Worm (Caenorhabditis elegans): ENCODE data around the gene unc-32.

Gene unc-32

DNA sequence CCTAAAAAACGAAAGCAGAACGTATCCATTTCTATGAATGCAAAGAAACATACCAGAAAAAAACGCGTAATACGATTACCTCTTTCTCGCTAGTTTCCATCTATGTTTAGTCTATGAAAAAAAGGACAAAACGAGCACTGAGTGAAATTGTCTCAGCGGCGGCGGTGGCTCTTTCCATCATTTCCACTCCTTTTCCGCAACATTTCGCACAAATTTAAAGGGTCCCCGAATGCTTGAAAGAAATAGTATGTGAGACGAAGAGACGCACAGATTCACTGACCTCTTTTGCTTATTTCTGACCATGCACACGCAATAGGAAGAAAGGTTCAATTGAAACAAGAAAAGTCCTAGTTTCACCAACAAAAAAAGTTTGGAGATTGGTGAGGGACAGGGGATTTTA is 40.9 kb downstream of the unc-32 start:
- TF ChIP-seq ceh-39 (tag; optimal IDR thresholded peaks at IDR 0.05) (no peak), lin-32 (GFP tag; optimal IDR thresholded peaks at IDR 0.05) (no peak), blmp-1 (tag; optimal IDR thresholded peaks at IDR 0.05) (no peak), pha-4 (tag; optimal IDR thresholded peaks at IDR 0.05) (no peak), ces-1 (GFP tag; optimal IDR thresholded peaks at IDR 0.05) (no peak), sem-2 (GFP tag; optimal IDR thresholded peaks at IDR 0.05) (no peak), unc-62 (GFP tag; optimal IDR thresholded peaks at IDR 0.05) (no peak), hlh-1 (tag; optimal IDR thresholded peaks at IDR 0.05) (no peak), M03D4.4 (tag; optimal IDR thresholded peaks at IDR 0.05) (no peak), ceh-83 (GFP tag; optimal IDR thresholded peaks at IDR 0.05) (no peak), flh-1 (GFP tag; optimal IDR thresholded peaks at IDR 0.05) (no peak), tbx-8 (GFP tag; optimal IDR thresholded peaks at IDR 0.05) (no peak), unc-120 (tag; optimal IDR thresholded peaks at IDR 0.05; ENCODE audit: poor library complexity, severe bottlenecking) (no peak)

DNA sequence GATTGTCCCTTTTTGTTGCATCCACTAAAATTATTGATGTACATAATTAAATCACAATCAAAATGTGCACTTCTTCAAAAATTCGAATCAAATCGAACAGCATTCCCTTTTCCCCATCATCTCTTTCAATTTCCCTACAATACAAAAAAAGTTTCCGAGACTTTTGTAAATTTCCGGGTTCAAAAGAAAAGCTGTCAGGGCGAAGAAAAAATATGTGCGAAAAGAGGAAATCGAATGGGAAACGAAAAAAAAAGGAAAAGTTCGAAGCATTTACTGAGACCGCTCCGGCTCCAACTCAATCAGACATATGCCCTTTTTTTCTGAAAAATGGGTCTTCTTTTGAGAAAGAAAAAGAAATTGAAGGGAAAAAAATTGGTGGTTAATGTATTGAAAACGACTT is 43.7 kb downstream of the unc-32 start:
- no peak for TF ChIP-seq elt-3 (tag; optimal IDR thresholded peaks at IDR 0.05)
- TF ChIP-seq lin-13 (tag; optimal IDR thresholded peaks at IDR 0.05), result no peak
- TF ChIP-seq lsy-2 (tag; optimal IDR thresholded peaks at IDR 0.05), result no peak
- no peak for TF ChIP-seq zip-8 (tag; optimal IDR thresholded peaks at IDR 0.05)
- no peak for TF ChIP-seq sem-2 (GFP tag; optimal IDR thresholded peaks at IDR 0.05)
- TF ChIP-seq sptf-1 (tag; optimal IDR thresholded peaks at IDR 0.05), result no peak
- no peak for TF ChIP-seq mab-5 (tag; optimal IDR thresholded peaks at IDR 0.05)
- TF ChIP-seq snpc-4 (tag; optimal IDR thresholded peaks at IDR 0.05), result no peak
- no peak for TF ChIP-seq drap-1 (GFP tag; optimal IDR thresholded peaks at IDR 0.05)
- TF ChIP-seq ces-1 (GFP tag; optimal IDR thresholded peaks at IDR 0.05), result no peak
- TF ChIP-seq ceh-43 (GFP tag; optimal IDR thresholded peaks at IDR 0.05), result no peak
- no peak for TF ChIP-seq bed-3 (GFP tag; optimal IDR thresholded peaks at IDR 0.05)
- TF ChIP-seq nhr-76 (tag; optimal IDR thresholded peaks at IDR 0.05), result no peak
- no peak for TF ChIP-seq mls-2 (tag; optimal IDR thresholded peaks at IDR 0.05)
- no peak for TF ChIP-seq ztf-11 (tag; optimal IDR thresholded peaks at IDR 0.05)

DNA sequence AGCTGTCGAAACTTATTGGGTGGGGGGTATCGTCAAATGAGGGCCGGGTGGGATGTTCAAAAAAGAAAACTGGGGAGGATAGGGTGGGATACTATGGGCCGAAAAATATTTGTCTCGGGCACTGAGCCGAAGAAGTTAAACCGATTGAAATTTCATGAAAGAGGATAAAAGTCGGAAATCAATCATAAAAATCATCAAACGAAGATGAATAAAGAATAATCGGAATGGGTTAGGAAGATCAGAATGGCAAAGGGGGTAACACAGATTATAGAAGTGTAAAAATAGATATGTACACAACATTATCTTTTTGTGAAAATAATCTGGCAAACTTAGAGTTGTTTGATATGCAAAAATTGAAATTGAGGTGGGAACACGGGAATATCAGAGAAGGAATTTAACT is 50.1 kb downstream of the unc-32 start:
- TF ChIP-seq nhr-2 (tag; optimal IDR thresholded peaks at IDR 0.05) (no peak), ces-1 (GFP tag; optimal IDR thresholded peaks at IDR 0.05) (no peak), nhr-237 (tag; optimal IDR thresholded peaks at IDR 0.05) (no peak), hlh-1 (tag; optimal IDR thresholded peaks at IDR 0.05) (no peak), nhr-76 (tag; optimal IDR thresholded peaks at IDR 0.05) (no peak), sptf-1 (tag; optimal IDR thresholded peaks at IDR 0.05) (no peak), cnd-1 (tag; optimal IDR thresholded peaks at IDR 0.05) (no peak), nhr-12 (tag; optimal IDR thresholded peaks at IDR 0.05) (no peak), drap-1 (GFP tag; optimal IDR thresholded peaks at IDR 0.05) (no peak), nhr-28 (tag; optimal IDR thresholded peaks at IDR 0.05) (no peak), ztf-11 (tag; optimal IDR thresholded peaks at IDR 0.05) (no peak), blmp-1 (tag; optimal IDR thresholded peaks at IDR 0.05) (no peak)

DNA sequence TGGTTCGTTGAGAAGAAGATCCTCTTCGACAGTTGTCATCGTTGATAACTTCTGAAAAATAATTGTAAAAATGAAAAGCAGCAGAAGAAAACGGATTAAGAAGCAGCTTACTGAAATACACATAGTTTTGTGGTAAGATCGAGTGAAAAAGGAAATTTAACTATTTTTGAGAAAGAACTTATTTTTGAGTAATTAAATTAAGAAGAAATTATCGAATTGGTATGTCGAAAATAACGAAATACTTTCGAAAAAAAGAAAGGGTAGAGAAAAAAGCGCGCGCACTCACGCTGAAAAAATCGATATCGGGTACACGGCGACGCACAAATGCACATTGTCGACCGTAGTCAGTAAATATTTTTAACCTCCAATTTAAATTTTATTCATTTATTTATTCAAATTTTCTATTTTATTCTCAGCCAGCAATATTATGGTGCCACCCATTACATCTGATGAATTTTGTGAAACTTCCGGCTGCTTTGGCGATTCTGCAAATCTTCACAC is 50.8 kb downstream of the unc-32 start, which contains the start of the genes ZK643.5 and ZK643.2:
ZK643.5 (minus strand) TSS at position 51 of the 501 bp plus-strand sequence.
ZK643.2 (plus strand) TSS at position 395 of the 501 bp plus-strand sequence.
- TF ChIP-seq unc-62 (GFP tag; optimal IDR thresholded peaks at IDR 0.05), result no peak
- no peak for TF ChIP-seq elt-3 (tag; optimal IDR thresholded peaks at IDR 0.05)
- no peak for TF ChIP-seq unc-39 (tag; optimal IDR thresholded peaks at IDR 0.05)
- peak; percentile 64 for TF ChIP-seq ces-1 (GFP tag; optimal IDR thresholded peaks at IDR 0.05)
- TF ChIP-seq sem-2 (GFP tag; optimal IDR thresholded peaks at IDR 0.05), result no peak
- TF ChIP-seq lsy-2 (tag; optimal IDR thresholded peaks at IDR 0.05), result peak; percentile 94
- TF ChIP-seq flh-1 (GFP tag; optimal IDR thresholded peaks at IDR 0.05), result no peak
- TF ChIP-seq snpc-4 (tag; optimal IDR thresholded peaks at IDR 0.05), result no peak
- no peak for TF ChIP-seq nhr-76 (tag; optimal IDR thresholded peaks at IDR 0.05)
- peak; percentile 97 for TF ChIP-seq ceh-39 (tag; optimal IDR thresholded peaks at IDR 0.05)
- TF ChIP-seq M03D4.4 (tag; optimal IDR thresholded peaks at IDR 0.05), result no peak
- TF ChIP-seq drap-1 (GFP tag; optimal IDR thresholded peaks at IDR 0.05), result no peak
- TF ChIP-seq lin-32 (GFP tag; optimal IDR thresholded peaks at IDR 0.05), result no peak
- TF ChIP-seq ham-2 (GFP tag; optimal IDR thresholded peaks at IDR 0.05), result no peak
- no peak for TF ChIP-seq elt-1 (tag; optimal IDR thresholded peaks at IDR 0.05; ENCODE audit: borderline replicate concordance, insufficient read depth)
- TF ChIP-seq nhr-12 (tag; optimal IDR thresholded peaks at IDR 0.05), result no peak
- TF ChIP-seq nhr-237 (tag; optimal IDR thresholded peaks at IDR 0.05), result no peak
- no peak for TF ChIP-seq mls-2 (tag; optimal IDR thresholded peaks at IDR 0.05)
- TF ChIP-seq lin-13 (tag; optimal IDR thresholded peaks at IDR 0.05), result peak; percentile 23
- no peak for TF ChIP-seq zip-8 (tag; optimal IDR thresholded peaks at IDR 0.05)
- TF ChIP-seq hlh-1 (tag; optimal IDR thresholded peaks at IDR 0.05), result no peak
- TF ChIP-seq nhr-2 (tag; optimal IDR thresholded peaks at IDR 0.05), result no peak
- peak; percentile 69 for TF ChIP-seq mep-1 (tag; optimal IDR thresholded peaks at IDR 0.05)
- no peak for TF ChIP-seq blmp-1 (tag; optimal IDR thresholded peaks at IDR 0.05)
- no peak for TF ChIP-seq ztf-11 (tag; optimal IDR thresholded peaks at IDR 0.05)
- no peak for TF ChIP-seq bed-3 (GFP tag; optimal IDR thresholded peaks at IDR 0.05)
- TF ChIP-seq mab-5 (tag; optimal IDR thresholded peaks at IDR 0.05), result no peak
- TF ChIP-seq nhr-28 (tag; optimal IDR thresholded peaks at IDR 0.05), result no peak
- no peak for TF ChIP-seq ceh-83 (GFP tag; optimal IDR thresholded peaks at IDR 0.05)
- no peak for TF ChIP-seq cnd-1 (tag; optimal IDR thresholded peaks at IDR 0.05)
- peak; percentile 15 for TF ChIP-seq pha-4 (tag; optimal IDR thresholded peaks at IDR 0.05)
- no peak for TF ChIP-seq ceh-43 (GFP tag; optimal IDR thresholded peaks at IDR 0.05)
- TF ChIP-seq unc-120 (tag; optimal IDR thresholded peaks at IDR 0.05; ENCODE audit: poor library complexity, severe bottlenecking), result no peak
- no peak for TF ChIP-seq tbx-8 (GFP tag; optimal IDR thresholded peaks at IDR 0.05)
- no peak for TF ChIP-seq sptf-1 (tag; optimal IDR thresholded peaks at IDR 0.05)
